Fruit fly (Drosophila melanogaster) whole organism, embryonic: ENCODE measurements around the gene CG33107.

ENCODE experiments used
- Abd-B ChIP-seq: fragments of 200-800 bp; sonication (Bioruptor generic); optimal IDR thresholded peaks from 2 replicates; lab custom pipeline; 2018; ENCODE audit warnings: missing biosample characterization, mild to moderate bottlenecking, missing genetic modification characterization, moderate library complexity
- Adf1 ChIP-seq: fragments of 200-800 bp; sonication (Bioruptor generic); IDR thresholded peaks from 2 replicates; pipeline ENCODE4 v1.3.6; 2022; ENCODE audit warnings: missing biosample characterization, missing genetic modification characterization
- Bgb ChIP-seq: fragments of 200-800 bp; sonication (Bioruptor generic); IDR thresholded peaks from 2 replicates; pipeline ENCODE4 v1.3.6; 2022; ENCODE audit warnings: missing biosample characterization, missing genetic modification characterization; ENCODE audit not compliant: partially characterized antibody
- CG10274 ChIP-seq: fragments of 200-800 bp; sonication (Bioruptor generic); optimal IDR thresholded peaks from 3 replicates; lab custom pipeline; 2017; ENCODE audit warnings: missing biosample characterization, mild to moderate bottlenecking, missing genetic modification characterization
- CG12155 ChIP-seq: fragments of 200-800 bp; sonication (Bioruptor generic); optimal IDR thresholded peaks from 3 replicates; lab custom pipeline; 2016; ENCODE audit warnings: missing biosample characterization, missing genetic modification characterization
- CG12744 ChIP-seq: fragments of 200-800 bp; sonication (Bioruptor generic); optimal IDR thresholded peaks from 2 replicates; lab custom pipeline; 2016; ENCODE audit warnings: missing biosample characterization, missing genetic modification characterization
- CG12769 ChIP-seq: fragments of 200-800 bp; sonication (Bioruptor generic); optimal IDR thresholded peaks from 2 replicates; lab custom pipeline; 2019; ENCODE audit warnings: missing biosample characterization, mild to moderate bottlenecking, missing genetic modification characterization, moderate library complexity
- CG13424 ChIP-seq: fragments of 200-800 bp; sonication (Bioruptor generic); optimal IDR thresholded peaks from 2 replicates; lab custom pipeline; 2019; ENCODE audit warnings: missing biosample characterization, mild to moderate bottlenecking, missing genetic modification characterization, moderate library complexity
- CG14441 ChIP-seq: fragments of 200-800 bp; sonication (Bioruptor generic); IDR thresholded peaks from 2 replicates; pipeline ENCODE4 v1.3.6; 2022; ENCODE audit warnings: missing biosample characterization, missing genetic modification characterization
- CG15073 ChIP-seq: fragments of 200-800 bp; sonication (Bioruptor generic); optimal IDR thresholded peaks from 2 replicates; lab custom pipeline; 2016; ENCODE audit warnings: missing biosample characterization, missing genetic modification characterization
- CG1529 ChIP-seq: fragments of 200-800 bp; sonication (Bioruptor generic); optimal IDR thresholded peaks from 3 replicates; lab custom pipeline; 2018; ENCODE audit warnings: missing biosample characterization, missing genetic modification characterization
- CG1603 ChIP-seq: fragments of 200-800 bp; sonication (Bioruptor generic); optimal IDR thresholded peaks from 2 replicates; lab custom pipeline; 2019; ENCODE audit warnings: missing biosample characterization, mild to moderate bottlenecking, missing genetic modification characterization, moderate library complexity
- CG16779 ChIP-seq: fragments of 200-800 bp; sonication (Bioruptor generic); IDR thresholded peaks from 2 replicates; pipeline ENCODE4 v1.3.6; 2022; ENCODE audit warnings: missing biosample characterization, missing genetic modification characterization
- CG30020 ChIP-seq: fragments of 200-800 bp; optimal IDR thresholded peaks from 2 replicates; lab custom pipeline; 2019; ENCODE audit warnings: missing biosample characterization, mild to moderate bottlenecking, missing genetic modification characterization, moderate library complexity
- CG31388 ChIP-seq: fragments of 200-800 bp; sonication (Bioruptor generic); optimal IDR thresholded peaks from 2 replicates; lab custom pipeline; 2016; ENCODE audit warnings: missing biosample characterization, missing genetic modification characterization
- CG31441 ChIP-seq: fragments of 200-800 bp; sonication (Bioruptor generic); IDR thresholded peaks from 2 replicates; pipeline ENCODE4 v1.3.6; 2022; ENCODE audit warnings: missing biosample characterization, missing genetic modification characterization
- CG32532 ChIP-seq: fragments of 200-800 bp; sonication (Bioruptor generic); IDR thresholded peaks from 2 replicates; pipeline ENCODE4 v1.3.6; 2022; ENCODE audit warnings: missing biosample characterization, missing genetic modification characterization
- CG34422 ChIP-seq: fragments of 200-800 bp; sonication (Bioruptor generic); IDR thresholded peaks from 3 replicates; pipeline ENCODE4 v1.3.6; 2022; ENCODE audit warnings: missing biosample characterization, missing genetic modification characterization
- CG42726 ChIP-seq: fragments of 200-800 bp; sonication (Bioruptor generic); IDR thresholded peaks from 2 replicates; pipeline ENCODE4 v1.3.6; 2022; ENCODE audit warnings: missing biosample characterization, missing genetic modification characterization; ENCODE audit not compliant: partially characterized antibody
- CG4617 ChIP-seq: fragments of 200-800 bp; sonication (Bioruptor generic); optimal IDR thresholded peaks from 3 replicates; lab custom pipeline; 2016; ENCODE audit warnings: missing biosample characterization, missing genetic modification characterization, borderline replicate concordance
- CG7372 ChIP-seq: fragments of 200-800 bp; sonication (Bioruptor generic); IDR thresholded peaks from 2 replicates; pipeline ENCODE4 v1.3.6; 2022; ENCODE audit warnings: missing biosample characterization, missing genetic modification characterization
- CG9876 ChIP-seq: fragments of 200-800 bp; sonication (Bioruptor generic); optimal IDR thresholded peaks from 2 replicates; lab custom pipeline; 2016; ENCODE audit warnings: missing biosample characterization, missing genetic modification characterization
- Doc3 ChIP-seq: fragments of 200-800 bp; sonication (Bioruptor generic); IDR thresholded peaks from 3 replicates; pipeline ENCODE4 v1.3.6; 2022; ENCODE audit warnings: missing biosample characterization, missing genetic modification characterization; ENCODE audit not compliant: partially characterized antibody
- Dp ChIP-seq: fragments of 200-800 bp; sonication (Bioruptor generic); optimal IDR thresholded peaks from 2 replicates; lab custom pipeline; 2018; ENCODE audit warnings: missing biosample characterization, mild to moderate bottlenecking, missing genetic modification characterization, moderate library complexity
- Dref ChIP-seq: fragments of 200-800 bp; sonication (Bioruptor generic); IDR thresholded peaks from 2 replicates; pipeline ENCODE4 v1.3.6; 2022; ENCODE audit warnings: missing biosample characterization, missing genetic modification characterization
- E2f1 ChIP-seq: fragments of 200-800 bp; sonication (Bioruptor generic); IDR thresholded peaks from 2 replicates; pipeline ENCODE4 v1.3.6; 2022; ENCODE audit warnings: missing biosample characterization, missing genetic modification characterization
- Gug ChIP-seq: fragments of 200-800 bp; sonication (Bioruptor generic); IDR thresholded peaks from 4 replicates; pipeline ENCODE4 v1.3.6; 2022; ENCODE audit warnings: missing biosample characterization, missing genetic modification characterization
- Hsf ChIP-seq: fragments of 200-800 bp; sonication (Bioruptor generic); optimal IDR thresholded peaks from 3 replicates; lab custom pipeline; 2016; ENCODE audit warnings: missing biosample characterization, missing genetic modification characterization
- Lhr ChIP-seq: fragments of 200-800 bp; sonication (Bioruptor generic); optimal IDR thresholded peaks from 3 replicates; lab custom pipeline; 2017; ENCODE audit warnings: mild to moderate bottlenecking, missing biosample characterization, missing genetic modification reagents, missing genetic modification characterization
- Mes4 ChIP-seq: fragments of 200-800 bp; sonication (Bioruptor generic); optimal IDR thresholded peaks from 2 replicates; lab custom pipeline; 2016; ENCODE audit warnings: missing biosample characterization, missing genetic modification characterization
- Neu2 ChIP-seq: fragments of 200-800 bp; sonication (Bioruptor generic); optimal IDR thresholded peaks from 3 replicates; lab custom pipeline; 2016; ENCODE audit warnings: missing biosample characterization, missing genetic modification characterization, borderline replicate concordance
- Taf1 ChIP-seq: fragments of 200-800 bp; sonication (Bioruptor generic); IDR thresholded peaks from 2 replicates; pipeline ENCODE4 v1.3.6; 2022; ENCODE audit warnings: missing biosample characterization, missing genetic modification characterization
- Usf ChIP-seq: fragments of 200-800 bp; sonication (Bioruptor generic); optimal IDR thresholded peaks from 2 replicates; lab custom pipeline; 2017; ENCODE audit warnings: missing genotype, missing biosample characterization, missing genetic modification characterization
- Xbp1 ChIP-seq: fragments of 200-800 bp; sonication (Bioruptor generic); optimal IDR thresholded peaks from 3 replicates; lab custom pipeline; 2016; ENCODE audit warnings: missing biosample characterization, mild to moderate bottlenecking, missing genetic modification characterization
- bsh ChIP-seq, 2 experiments: fragments of 200-800 bp; sonication (Bioruptor generic); optimal IDR thresholded peaks; 2 replicates each; lab custom pipeline; 2017 to 2018; ENCODE audit warnings: mild to moderate bottlenecking in 2 of 2, missing biosample characterization in 2 of 2, missing genetic modification characterization in 2 of 2, moderate library complexity in 1 of 2
- croc ChIP-seq: fragments of 200-800 bp; sonication (Bioruptor generic); conservative IDR thresholded peaks from 3 replicates; pipeline ENCODE4 v1.3.6; 2022; ENCODE audit warnings: missing biosample characterization, missing genetic modification characterization
- cwo ChIP-seq: fragments of 200-800 bp; sonication (Bioruptor generic); optimal IDR thresholded peaks from 3 replicates; lab custom pipeline; 2017; ENCODE audit warnings: missing biosample characterization, missing genetic modification characterization, mild to moderate bottlenecking, moderate library complexity, missing genetic modification reagents
- dmrt11E ChIP-seq: fragments of 200-800 bp; sonication (Bioruptor generic); optimal IDR thresholded peaks from 3 replicates; lab custom pipeline; 2018; ENCODE audit warnings: missing biosample characterization, mild to moderate bottlenecking, missing genetic modification characterization, moderate library complexity
- eyg ChIP-seq: fragments of 200-800 bp; sonication (Bioruptor generic); optimal IDR thresholded peaks from 3 replicates; lab custom pipeline; 2016; ENCODE audit warnings: missing biosample characterization, missing genetic modification characterization
- gt ChIP-seq: fragments of 200-800 bp; sonication (Bioruptor generic); IDR thresholded peaks from 2 replicates; pipeline ENCODE4 v1.3.6; 2022; ENCODE audit warnings: missing biosample characterization, missing genetic modification characterization
- klu ChIP-seq: fragments of 200-800 bp; sonication (Bioruptor generic); IDR thresholded peaks from 2 replicates; pipeline ENCODE4 v1.3.6; 2022; ENCODE audit warnings: missing biosample characterization, missing genetic modification characterization
- peb ChIP-seq: fragments of 200-800 bp; sonication (Bioruptor generic); IDR thresholded peaks from 2 replicates; pipeline ENCODE4 v1.3.6; 2022; ENCODE audit warnings: missing biosample characterization, missing genetic modification characterization
- psq ChIP-seq: fragments of 200-800 bp; sonication (Bioruptor generic); optimal IDR thresholded peaks from 2 replicates; lab custom pipeline; 2017; ENCODE audit warnings: missing biosample characterization, missing genetic modification characterization
- scrt ChIP-seq: fragments of 200-800 bp; sonication (Bioruptor generic); optimal IDR thresholded peaks from 2 replicates; lab custom pipeline; 2018; ENCODE audit warnings: missing biosample characterization, mild to moderate bottlenecking, missing genetic modification characterization, moderate library complexity
- tio ChIP-seq: fragments of 200-800 bp; sonication (Bioruptor generic); optimal IDR thresholded peaks from 2 replicates; lab custom pipeline; 2017; ENCODE audit warnings: missing biosample characterization, missing genetic modification characterization, inconsistent platforms
- unpg ChIP-seq: fragments of 200-800 bp; sonication (Bioruptor generic); optimal IDR thresholded peaks from 3 replicates; lab custom pipeline; 2018; ENCODE audit warnings: missing biosample characterization, mild to moderate bottlenecking, missing genetic modification characterization, moderate library complexity
- zen2 ChIP-seq: fragments of 200-800 bp; sonication (Bioruptor generic); IDR thresholded peaks from 3 replicates; pipeline ENCODE4 v1.3.6; 2022; ENCODE audit warnings: missing biosample characterization, missing genetic modification characterization; ENCODE audit not compliant: partially characterized antibody

Gene CG33107

dm6 chr3R:22625514-22626333 lies 41.2 kb upstream of the CG33107 start (continued):
- TF ChIP-seq Dp (no peak), tio (GFP tag; lab: Kevin White, UChicago) (peak; percentile 56), CG15073 (GFP tag; lab: Kevin White, UChicago) (no peak), Lhr (GFP tag; lab: Kevin White, UChicago) (no peak), CG1603 (peak; percentile 23), CG42726 (GFP tag; lab: Robert Waterston, UW) (no peak), CG31441 (peak; percentile 57; the same call in 1 of the 2 replicates), Hsf (GFP tag; lab: Kevin White, UChicago) (peak; percentile 15), Neu2 (no peak), CG4617 (no peak)
- TF ChIP-seq, all 482 proteins: peak for 128

dm6 chr3R:22624737-22625136 lies 40.2 kb upstream of the CG33107 start:
- TF ChIP-seq psq (GFP tag; lab: Kevin White, UChicago), result no peak
- TF ChIP-seq eyg (GFP tag; lab: Kevin White, UChicago), result peak; percentile 9
- peak; percentile 82 for TF ChIP-seq CG14441 (GFP tag; lab: Robert Waterston, UW)
- TF ChIP-seq CG32532 (GFP tag; lab: Robert Waterston, UW), result peak; percentile 61; the same call in 1 of the 2 replicates
- peak; percentile 5 for TF ChIP-seq CG9876 (GFP tag; lab: Kevin White, UChicago)
- TF ChIP-seq gt (GFP tag; lab: Robert Waterston, UW), result 0 out of 2 replicates have a peak, but pooled peaks have one; percentile 11
- peak; percentile 43 for TF ChIP-seq CG12155
- no peak for TF ChIP-seq CG12769 (tag; lab: Kevin White, UChicago)
- TF ChIP-seq CG1529 (GFP tag; lab: Kevin White, UChicago), result no peak
- peak; percentile 0 for TF ChIP-seq CG10274 (GFP tag; lab: Kevin White, UChicago)
- peak; percentile 33 for TF ChIP-seq E2f1
- no peak for TF ChIP-seq Abd-B
- TF ChIP-seq Dref (GFP tag; lab: Robert Waterston, UW), result no peak
- TF ChIP-seq croc (GFP tag; lab: Robert Waterston, UW), result peak; percentile 27; the same call in 2 of the 3 replicates
- no peak for TF ChIP-seq Doc3 (GFP tag; lab: Robert Waterston, UW)
- TF ChIP-seq Taf1, result no peak
- TF ChIP-seq Bgb (GFP tag; lab: Robert Waterston, UW), result no peak
- peak; percentile 47 to 71 for TF ChIP-seq bsh (GFP tag; optimal IDR thresholded peaks at IDR 0.05; lab: Kevin White, UChicago)
- peak; percentile 25; the same call in 1 of the 2 replicates for TF ChIP-seq peb (GFP tag; lab: Robert Waterston, UW)
- peak; percentile 23 for TF ChIP-seq CG31388 (GFP tag; lab: Kevin White, UChicago)
- peak; percentile 61 for TF ChIP-seq dmrt11E (tag; lab: Kevin White, UChicago)
- TF ChIP-seq CG7372 (GFP tag; lab: Robert Waterston, UW), result 0 out of 2 replicates have a peak, but pooled peaks have one; percentile 36
- no peak for TF ChIP-seq zen2
- no peak for TF ChIP-seq CG15073 (GFP tag; lab: Kevin White, UChicago)
- TF ChIP-seq cwo (GFP tag; lab: Kevin White, UChicago), result no peak
- no peak for TF ChIP-seq Adf1
- peak; percentile 58 for TF ChIP-seq CG13424 (tag; lab: Kevin White, UChicago)
- peak; percentile 42 for TF ChIP-seq Mes4 (GFP tag; lab: Kevin White, UChicago)
- TF ChIP-seq Gug (GFP tag; lab: Robert Waterston, UW), result peak; percentile 46; the same call in 2 of the 4 replicates
- no peak for TF ChIP-seq scrt
- no peak for TF ChIP-seq CG12744 (GFP tag; lab: Kevin White, UChicago)
- TF ChIP-seq Xbp1 (GFP tag; lab: Kevin White, UChicago), result peak; percentile 65
- no peak for TF ChIP-seq CG30020
- TF ChIP-seq CG34422 (GFP tag; lab: Robert Waterston, UW), result peak; percentile 57; the same call in 1 of the 3 replicates
- no peak for TF ChIP-seq Usf (GFP tag; lab: Kevin White, UChicago)
- TF ChIP-seq CG31441, result no peak; the same call in none of the 2 replicates
- no peak for TF ChIP-seq klu (GFP tag; lab: Robert Waterston, UW)
- TF ChIP-seq CG16779, result no peak
- peak; percentile 74 for TF ChIP-seq unpg (GFP tag; lab: Kevin White, UChicago)
